Worm (Caenorhabditis elegans) whole organism, midembryonic: ENCODE data around the gene mel-46.

Experiments used
- T22C8.4 ChIP-seq: fragments of 200-800 bp; sonication (Bioruptor generic); IDR thresholded peaks from 2 replicates; pipeline ENCODE4 v1.3.6; 2022; ENCODE audit warnings: missing genetic modification characterization, missing compliant biosample characterization
- cog-1 ChIP-seq: sonication (generic microtip); optimal IDR thresholded peaks from 2 replicates; lab custom pipeline; 2016; ENCODE audit warnings: missing genetic modification characterization, missing compliant biosample characterization
- flt-1 ChIP-seq: fragments of 200-800 bp; sonication (Bioruptor generic); IDR thresholded peaks from 2 replicates; pipeline ENCODE4 v1.3.6; 2022; ENCODE audit warnings: missing genetic modification characterization, missing compliant biosample characterization
- klf-2 ChIP-seq: fragments of 200-800 bp; sonication (Bioruptor generic); conservative IDR thresholded peaks from 2 replicates; pipeline ENCODE4 v1.3.6; 2022; ENCODE audit warnings: missing genetic modification reagents, missing genetic modification characterization, missing compliant biosample characterization
- med-1 ChIP-seq: sonication (generic microtip); optimal IDR thresholded peaks from 2 replicates; lab custom pipeline; 2017; ENCODE audit warnings: missing genetic modification characterization, mild to moderate bottlenecking, missing compliant biosample characterization, antibody characterized with exemption, missing genetic modification reagents; ENCODE audit not compliant: insufficient read depth
- ref-1 ChIP-seq: fragments of 200-800 bp; sonication (Bioruptor generic); conservative IDR thresholded peaks from 2 replicates; pipeline ENCODE4 v1.3.6; 2022; ENCODE audit warnings: missing genetic modification reagents, missing genetic modification characterization, missing compliant biosample characterization
- tab-1 ChIP-seq: fragments of 200-800 bp; sonication (Bioruptor generic); IDR thresholded peaks from 2 replicates; pipeline ENCODE4 v1.3.6; 2022; ENCODE audit warnings: missing genetic modification characterization, missing compliant biosample characterization
- ztf-29 ChIP-seq: fragments of 200-800 bp; sonication (Bioruptor generic); IDR thresholded peaks from 2 replicates; pipeline ENCODE4 v1.3.6; 2022; ENCODE audit warnings: missing genetic modification reagents, missing genetic modification characterization, missing compliant biosample characterization

ce11 chrIV:16898205-16898604, 34.9 kb upstream of the mel-46 start:
- TF ChIP-seq cog-1 (tag; lab: Kevin White, UChicago) (no peak), med-1 (GFP tag; lab: Kevin White, UChicago) (no peak), flt-1 (GFP tag; lab: Robert Waterston, UW) (no peak), klf-2 (GFP tag; lab: Robert Waterston, UW) (no peak), tab-1 (GFP tag; lab: Robert Waterston, UW) (no peak), T22C8.4 (GFP tag; lab: Robert Waterston, UW) (no peak), ztf-29 (no peak), ref-1 (GFP tag; lab: Robert Waterston, UW) (no peak)
